Fruit fly (Drosophila melanogaster): ENCODE data around the gene CG14710.

Gene CG14710

dm6 chr3R:11650105-11651039, 30.5 kb downstream of the CG14710 start, which contains the start of the genes Csk and Elp1 (continued):
- TF ChIP-seq CG4424 (GFP tag; optimal IDR thresholded peaks at IDR 0.05) (peak; percentile 74), H15 (GFP tag; IDR thresholded peaks at IDR 0.05) (no peak), CG2712 (tag; optimal IDR thresholded peaks at IDR 0.05) (peak; percentile 68), CG17802 (tag; optimal IDR thresholded peaks at IDR 0.05) (no peak), salm (tag; optimal IDR thresholded peaks at IDR 0.05) (no peak), CG9437 (GFP tag; optimal IDR thresholded peaks at IDR 0.05) (peak; percentile 48), luna (GFP tag; optimal IDR thresholded peaks at IDR 0.05) (no peak), CG14860 (GFP tag; IDR thresholded peaks at IDR 0.05; ENCODE audit: partially characterized antibody) (no peak), MBD-R2 (GFP tag; IDR thresholded peaks at IDR 0.05) (peak; percentile 52), kah (GFP tag; optimal IDR thresholded peaks at IDR 0.05) (peak; percentile 56), Spps (tag; optimal IDR thresholded peaks at IDR 0.05) (peak; percentile 8), Hsf (GFP tag; optimal IDR thresholded peaks at IDR 0.05) (peak; percentile 25), Mad (GFP tag; optimal IDR thresholded peaks at IDR 0.05) (peak; percentile 41), Tbp (GFP tag; optimal IDR thresholded peaks at IDR 0.05) (no peak), CG18262 (tag; optimal IDR thresholded peaks at IDR 0.05) (peak; percentile 51), CG1832 (GFP tag; optimal IDR thresholded peaks at IDR 0.05) (no peak), ranshi (GFP tag; IDR thresholded peaks at IDR 0.05) (no peak), CG31365 (tag; optimal IDR thresholded peaks at IDR 0.05) (no peak), fd96Cb (tag; optimal IDR thresholded peaks at IDR 0.05) (peak; percentile 7), esg (GFP tag; conservative IDR thresholded peaks at IDR 0.05) (no peak), ap (GFP tag; IDR thresholded peaks at IDR 0.05) (no peak), klu (GFP tag; IDR thresholded peaks at IDR 0.05) (no peak), Stat92E (GFP tag; optimal IDR thresholded peaks at IDR 0.05) (peak in 1 of 3 experiments; percentile 8), CG11398 (GFP tag; optimal IDR thresholded peaks at IDR 0.05) (no peak), twi (tag; optimal IDR thresholded peaks at IDR 0.05) (peak; percentile 73), CG4617 (GFP tag; optimal IDR thresholded peaks at IDR 0.05; ENCODE audit: borderline replicate concordance) (peak; percentile 79), pros (GFP tag; optimal IDR thresholded peaks at IDR 0.05) (no peak), tna (GFP tag; IDR thresholded peaks at IDR 0.05; ENCODE audit: partially characterized antibody) (no peak), Kr (GFP tag; optimal IDR thresholded peaks at IDR 0.05) (no peak), CG2116 (GFP tag; optimal IDR thresholded peaks at IDR 0.05) (peak; percentile 71), mld (GFP tag; IDR thresholded peaks at IDR 0.05; ENCODE audit: partially characterized antibody) (no peak), chm (GFP tag; IDR thresholded peaks at IDR 0.05) (peak; percentile 18; the same call in 1 of the 2 replicates), lab (GFP tag; optimal IDR thresholded peaks at IDR 0.05) (peak; percentile 69), CG12769 (tag; optimal IDR thresholded peaks at IDR 0.05) (peak; percentile 43), bcd (GFP tag; optimal IDR thresholded peaks at IDR 0.05) (peak; percentile 66), chinmo (GFP tag; IDR thresholded peaks at IDR 0.05; ENCODE audit: partially characterized antibody) (0 out of 4 replicates have a peak, but pooled peaks have one; percentile 30), dm (GFP tag; optimal IDR thresholded peaks at IDR 0.05) (peak; percentile 68), Abd-B (GFP tag; optimal IDR thresholded peaks at IDR 0.05) (peak; percentile 59), Oli (tag; optimal IDR thresholded peaks at IDR 0.05) (peak; percentile 29), Xrp1 (GFP tag; IDR thresholded peaks at IDR 0.05) (peak; percentile 56; the same call in 1 of the 2 replicates), Rfx (GFP tag; IDR thresholded peaks at IDR 0.05) (peak; percentile 68; the same call in 1 of the 2 replicates), schlank (tag; optimal IDR thresholded peaks at IDR 0.05) (no peak), Bteb2 (GFP tag; optimal IDR thresholded peaks at IDR 0.05) (no peak), CG7745 (tag; optimal IDR thresholded peaks at IDR 0.05) (no peak), Dll (GFP tag; IDR thresholded peaks at IDR 0.05; ENCODE audit: partially characterized antibody) (no peak), nmo (GFP tag; optimal IDR thresholded peaks at IDR 0.05) (peak; percentile 86), insv (GFP tag; optimal IDR thresholded peaks at IDR 0.05) (peak in 1 of 2 experiments; percentile 59)
